Fruit fly (Drosophila melanogaster): Measurements from ENCODE around the gene CG42353.

CG42353 gene

DNA sequence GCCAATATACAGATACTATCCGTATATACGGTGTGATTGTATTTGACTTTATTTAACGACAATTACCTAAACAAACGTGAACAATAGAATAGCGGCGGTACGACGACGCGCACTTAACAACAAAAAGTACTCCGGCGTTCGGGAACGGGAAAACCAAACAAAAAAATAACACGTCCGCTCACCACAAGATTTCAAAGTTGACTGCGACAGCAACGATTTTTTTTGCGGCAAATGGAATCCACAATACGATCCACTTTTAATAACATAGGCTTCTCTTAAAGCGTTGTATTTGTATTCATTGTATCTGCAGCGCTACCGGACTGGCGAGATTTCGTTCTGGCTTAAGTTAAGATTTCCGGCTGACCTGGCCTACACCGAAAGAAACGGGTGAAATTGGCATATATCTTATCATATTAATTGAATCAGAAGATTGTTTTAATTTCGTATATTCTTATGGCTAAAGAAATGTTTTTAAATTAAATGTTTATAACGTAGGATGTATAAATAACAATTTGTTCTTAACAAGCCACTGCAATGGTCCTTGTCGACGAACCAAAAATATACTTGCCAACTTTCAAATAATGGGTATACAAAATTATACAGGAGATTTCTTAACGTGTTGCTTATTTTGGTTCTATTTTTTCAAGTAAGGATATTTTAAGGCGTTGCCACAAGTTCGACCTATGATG is at the start of gene CG42353, which contains the start of gene CG42354 (continued):
- TF ChIP-seq danr (GFP tag; IDR thresholded peaks at IDR 0.05), result peak; percentile 92
- TF ChIP-seq CG4404 (GFP tag; IDR thresholded peaks at IDR 0.05), result peak; percentile 96
- peak; percentile 96 for TF ChIP-seq CG9609 (GFP tag; optimal IDR thresholded peaks at IDR 0.05)
- TF ChIP-seq ftz-f1 (GFP tag; optimal IDR thresholded peaks at IDR 0.05), result peak; percentile 3
- peak; percentile 88 for TF ChIP-seq CG8944 (GFP tag; optimal IDR thresholded peaks at IDR 0.05)
- peak; percentile 95 for TF ChIP-seq tap (tag; optimal IDR thresholded peaks at IDR 0.05)
- peak; percentile 94 for TF ChIP-seq CG16863 (GFP tag; optimal IDR thresholded peaks at IDR 0.05)
- TF ChIP-seq nmo (GFP tag; optimal IDR thresholded peaks at IDR 0.05), result peak; percentile 96
- TF ChIP-seq Oli (tag; optimal IDR thresholded peaks at IDR 0.05), result peak; percentile 97
- TF ChIP-seq CG1529 (GFP tag; optimal IDR thresholded peaks at IDR 0.05), result peak; percentile 94
- TF ChIP-seq CG17359 (tag; optimal IDR thresholded peaks at IDR 0.05), result peak; percentile 96
- peak; percentile 88 for TF ChIP-seq CG4730 (GFP tag; IDR thresholded peaks at IDR 0.05)
- TF ChIP-seq BtbVII (GFP tag; optimal IDR thresholded peaks at IDR 0.05), result peak; percentile 91
- TF ChIP-seq Dfd (GFP tag; optimal IDR thresholded peaks at IDR 0.05), result peak in 1 of 2 experiments; percentile 22
- no peak for TF ChIP-seq Hr39 (optimal IDR thresholded peaks at IDR 0.05)
- peak; percentile 98 for TF ChIP-seq phol (tag; optimal IDR thresholded peaks at IDR 0.05)
- peak; percentile 97 for TF ChIP-seq chn (GFP tag; optimal IDR thresholded peaks at IDR 0.05)
- peak; percentile 95 for TF ChIP-seq Fer3 (tag; optimal IDR thresholded peaks at IDR 0.05)
- peak; percentile 47 for TF ChIP-seq CG7745 (tag; optimal IDR thresholded peaks at IDR 0.05)
- peak; percentile 90 for TF ChIP-seq CG8359 (GFP tag; optimal IDR thresholded peaks at IDR 0.05; ENCODE audit: borderline replicate concordance)
- peak; percentile 85 for TF ChIP-seq CG2116 (GFP tag; optimal IDR thresholded peaks at IDR 0.05)
- TF ChIP-seq CG2678 (tag; optimal IDR thresholded peaks at IDR 0.05), result peak; percentile 97
- TF ChIP-seq lilli (GFP tag; optimal IDR thresholded peaks at IDR 0.05), result peak; percentile 91
- TF ChIP-seq Optix (GFP tag; IDR thresholded peaks at IDR 0.05), result peak; percentile 86; the same call in 2 of the 3 replicates
- TF ChIP-seq CG3163 (GFP tag; optimal IDR thresholded peaks at IDR 0.05), result peak; percentile 90
- TF ChIP-seq Pdp1 (GFP tag; optimal IDR thresholded peaks at IDR 0.05), result peak; percentile 54 to 77
- TF ChIP-seq nerfin-2 (GFP tag; IDR thresholded peaks at IDR 0.05; ENCODE audit: partially characterized antibody), result peak; percentile 35; the same call in 1 of the 2 replicates
- peak; percentile 93 for TF ChIP-seq CG2875 (GFP tag; optimal IDR thresholded peaks at IDR 0.05)
- TF ChIP-seq Sox102F (GFP tag; optimal IDR thresholded peaks at IDR 0.05), result peak; percentile 96
- peak; percentile 97 for TF ChIP-seq CG10209 (GFP tag; optimal IDR thresholded peaks at IDR 0.05)
- peak; percentile 96 for TF ChIP-seq trem (tag; optimal IDR thresholded peaks at IDR 0.05)
- peak; percentile 97 for TF ChIP-seq NfI (GFP tag; optimal IDR thresholded peaks at IDR 0.05)
- TF ChIP-seq otp (GFP tag; IDR thresholded peaks at IDR 0.05), result peak; percentile 86
- peak; percentile 86 for TF ChIP-seq dan (GFP tag; IDR thresholded peaks at IDR 0.05)
- no peak for TF ChIP-seq CG8478 (optimal IDR thresholded peaks at IDR 0.05)
- peak; percentile 97 for TF ChIP-seq lab (GFP tag; optimal IDR thresholded peaks at IDR 0.05)
- TF ChIP-seq CG11093 (GFP tag; IDR thresholded peaks at IDR 0.05), result peak; percentile 93
- TF ChIP-seq CHES-1-like (GFP tag; optimal IDR thresholded peaks at IDR 0.05), result peak; percentile 87
- peak; percentile 71 for TF ChIP-seq CG43689 (GFP tag; IDR thresholded peaks at IDR 0.05)
- peak; percentile 86 for TF ChIP-seq CG15514 (GFP tag; optimal IDR thresholded peaks at IDR 0.05)
- TF ChIP-seq so (GFP tag; IDR thresholded peaks at IDR 0.05), result peak; percentile 94
- TF ChIP-seq ase (GFP tag; IDR thresholded peaks at IDR 0.05), result peak; percentile 88
- no peak for TF ChIP-seq hb (GFP tag; IDR thresholded peaks at IDR 0.05; ENCODE audit: partially characterized antibody)
- TF ChIP-seq ro (GFP tag; IDR thresholded peaks at IDR 0.05), result peak; percentile 92
- TF ChIP-seq pfk (GFP tag; optimal IDR thresholded peaks at IDR 0.05), result peak; percentile 43
- peak; percentile 87 for TF ChIP-seq CG6175 (GFP tag; IDR thresholded peaks at IDR 0.05)
- peak; percentile 96 for TF ChIP-seq tin (GFP tag; optimal IDR thresholded peaks at IDR 0.05)
- TF ChIP-seq eyg (GFP tag; optimal IDR thresholded peaks at IDR 0.05), result peak; percentile 63
- peak; percentile 49; the same call in 1 of the 3 replicates for TF ChIP-seq mld (GFP tag; IDR thresholded peaks at IDR 0.05; ENCODE audit: partially characterized antibody)
